Fruit fly (Drosophila melanogaster) whole organism, embryonic: ENCODE results near the gene Ugt316A1.

Source experiments
- Atf3 ChIP-seq: fragments of 200-800 bp; sonication (Bioruptor generic); optimal IDR thresholded peaks from 3 replicates; lab custom pipeline; 2016; ENCODE audit warnings: missing biosample characterization, missing genetic modification characterization
- B-H1 ChIP-seq: fragments of 200-800 bp; sonication (Bioruptor generic); IDR thresholded peaks from 3 replicates; pipeline ENCODE4 v1.3.6; 2022; ENCODE audit warnings: missing biosample characterization, missing genetic modification characterization
- B-H2 ChIP-seq: fragments of 200-800 bp; sonication (Bioruptor generic); optimal IDR thresholded peaks from 2 replicates; lab custom pipeline; 2018; ENCODE audit warnings: missing biosample characterization, mild to moderate bottlenecking, missing genetic modification characterization
- CG10209 ChIP-seq: fragments of 200-800 bp; sonication (Bioruptor generic); optimal IDR thresholded peaks from 3 replicates; lab custom pipeline; 2017; ENCODE audit warnings: missing biosample characterization, mild to moderate bottlenecking, missing genetic modification characterization, missing genetic modification reagents
- CG10321 ChIP-seq: fragments of 200-800 bp; sonication (Bioruptor generic); IDR thresholded peaks from 2 replicates; pipeline ENCODE4 v1.3.6; 2022; ENCODE audit warnings: missing biosample characterization, missing genetic modification characterization
- CG12219 ChIP-seq: fragments of 200-800 bp; sonication (Bioruptor generic); optimal IDR thresholded peaks from 3 replicates; lab custom pipeline; 2018; ENCODE audit warnings: missing biosample characterization, mild to moderate bottlenecking, missing genetic modification characterization
- CG12236 ChIP-seq: fragments of 200-800 bp; sonication (Bioruptor generic); optimal IDR thresholded peaks from 2 replicates; lab custom pipeline; 2016; ENCODE audit warnings: missing biosample characterization, missing genetic modification characterization
- CG1233 ChIP-seq: fragments of 200-800 bp; sonication (Bioruptor generic); optimal IDR thresholded peaks from 4 replicates; lab custom pipeline; 2018; ENCODE audit warnings: missing biosample characterization, mild to moderate bottlenecking, missing genetic modification characterization
- CG12391 ChIP-seq: fragments of 200-800 bp; sonication (Bioruptor generic); optimal IDR thresholded peaks from 3 replicates; lab custom pipeline; 2018; ENCODE audit warnings: missing biosample characterization, mild to moderate bottlenecking, missing genetic modification characterization, moderate library complexity
- CG15073 ChIP-seq: fragments of 200-800 bp; sonication (Bioruptor generic); optimal IDR thresholded peaks from 2 replicates; lab custom pipeline; 2016; ENCODE audit warnings: missing biosample characterization, missing genetic modification characterization
- CG15269 ChIP-seq: fragments of 200-800 bp; sonication (Bioruptor generic); optimal IDR thresholded peaks from 2 replicates; lab custom pipeline; 2018; ENCODE audit warnings: missing biosample characterization, mild to moderate bottlenecking, missing genetic modification characterization, moderate library complexity
- CG16863 ChIP-seq: fragments of 200-800 bp; sonication (Bioruptor generic); optimal IDR thresholded peaks from 3 replicates; lab custom pipeline; 2016; ENCODE audit warnings: missing biosample characterization, missing genetic modification characterization
- CG17385 ChIP-seq: fragments of 200-800 bp; sonication (Bioruptor generic); optimal IDR thresholded peaks from 3 replicates; lab custom pipeline; 2018; ENCODE audit warnings: missing biosample characterization, mild to moderate bottlenecking, missing genetic modification characterization
- CG18619 ChIP-seq: fragments of 200-800 bp; sonication (Bioruptor generic); optimal IDR thresholded peaks from 3 replicates; lab custom pipeline; 2017; ENCODE audit warnings: missing biosample characterization, mild to moderate bottlenecking, missing genetic modification characterization
- CG42726 ChIP-seq: fragments of 200-800 bp; sonication (Bioruptor generic); IDR thresholded peaks from 2 replicates; pipeline ENCODE4 v1.3.6; 2022; ENCODE audit warnings: missing biosample characterization, missing genetic modification characterization; ENCODE audit not compliant: partially characterized antibody
- CG43689 ChIP-seq: fragments of 200-800 bp; sonication (Bioruptor generic); IDR thresholded peaks from 2 replicates; pipeline ENCODE4 v1.3.6; 2022; ENCODE audit warnings: missing biosample characterization, missing genetic modification characterization
- CG4617 ChIP-seq: fragments of 200-800 bp; sonication (Bioruptor generic); optimal IDR thresholded peaks from 3 replicates; lab custom pipeline; 2016; ENCODE audit warnings: missing biosample characterization, missing genetic modification characterization, borderline replicate concordance
- CG4707 ChIP-seq: fragments of 200-800 bp; sonication (Bioruptor generic); optimal IDR thresholded peaks from 2 replicates; lab custom pipeline; 2018; ENCODE audit warnings: missing biosample characterization, mild to moderate bottlenecking, missing genetic modification characterization, moderate library complexity
- CG6683 ChIP-seq: fragments of 200-800 bp; sonication (Bioruptor generic); optimal IDR thresholded peaks from 2 replicates; lab custom pipeline; 2017; ENCODE audit warnings: missing biosample characterization, mild to moderate bottlenecking, missing genetic modification characterization, missing genetic modification reagents
- CG7786 ChIP-seq: fragments of 200-800 bp; sonication (Bioruptor generic); optimal IDR thresholded peaks from 2 replicates; lab custom pipeline; 2016; ENCODE audit warnings: missing biosample characterization, missing genetic modification characterization
- Camta ChIP-seq: fragments of 200-800 bp; sonication (Bioruptor generic); optimal IDR thresholded peaks from 2 replicates; lab custom pipeline; 2016; ENCODE audit warnings: missing biosample characterization, missing genetic modification characterization
- D ChIP-seq, 2 experiments: fragments of 200-800 bp in 1 of 2; fragments of >200 bp in 1 of 2; sonication (Bioruptor generic) in 1 of 2; optimal IDR thresholded peaks; 2 replicates in 1 of 2; 3 replicates in 1 of 2; lab custom pipeline; 2017; ENCODE audit warnings: mild to moderate bottlenecking in 1 of 2, missing biosample characterization in 1 of 2, missing genetic modification characterization in 1 of 2, missing genetic modification reagents in 1 of 2
- Dbx ChIP-seq: fragments of 200-800 bp; sonication (Bioruptor generic); IDR thresholded peaks from 3 replicates; pipeline ENCODE4 v1.3.6; 2022; ENCODE audit warnings: missing biosample characterization, missing genetic modification characterization
- Doc3 ChIP-seq: fragments of 200-800 bp; sonication (Bioruptor generic); IDR thresholded peaks from 3 replicates; pipeline ENCODE4 v1.3.6; 2022; ENCODE audit warnings: missing biosample characterization, missing genetic modification characterization; ENCODE audit not compliant: partially characterized antibody
- HmgZ ChIP-seq: fragments of 200-800 bp; sonication (Bioruptor generic); optimal IDR thresholded peaks from 2 replicates; lab custom pipeline; 2018; ENCODE audit warnings: missing biosample characterization, mild to moderate bottlenecking, missing genetic modification characterization
- Lhr ChIP-seq: fragments of 200-800 bp; sonication (Bioruptor generic); optimal IDR thresholded peaks from 3 replicates; lab custom pipeline; 2017; ENCODE audit warnings: mild to moderate bottlenecking, missing biosample characterization, missing genetic modification reagents, missing genetic modification characterization
- Rfx ChIP-seq: fragments of 200-800 bp; sonication (Bioruptor generic); IDR thresholded peaks from 2 replicates; pipeline ENCODE4 v1.3.6; 2022; ENCODE audit warnings: missing biosample characterization, missing genetic modification characterization
- Taf1 ChIP-seq: fragments of 200-800 bp; sonication (Bioruptor generic); IDR thresholded peaks from 2 replicates; pipeline ENCODE4 v1.3.6; 2022; ENCODE audit warnings: missing biosample characterization, missing genetic modification characterization
- Xrp1 ChIP-seq: fragments of 200-800 bp; sonication (Bioruptor generic); IDR thresholded peaks from 2 replicates; pipeline ENCODE4 v1.3.6; 2022; ENCODE audit warnings: missing biosample characterization, missing genetic modification characterization
- az2 ChIP-seq: fragments of 200-800 bp; sonication (Bioruptor generic); optimal IDR thresholded peaks from 3 replicates; lab custom pipeline; 2016; ENCODE audit warnings: missing biosample characterization, missing genetic modification characterization
- btn ChIP-seq: fragments of 200-800 bp; sonication (Bioruptor generic); optimal IDR thresholded peaks from 2 replicates; lab custom pipeline; 2016; ENCODE audit warnings: missing biosample characterization, missing genetic modification characterization
- chinmo ChIP-seq: fragments of 200-800 bp; sonication (Bioruptor generic); IDR thresholded peaks from 4 replicates; pipeline ENCODE4 v1.3.6; 2022; ENCODE audit warnings: missing biosample characterization, missing genetic modification characterization; ENCODE audit not compliant: partially characterized antibody
- ci ChIP-seq: fragments of 200-800 bp; sonication (Bioruptor generic); IDR thresholded peaks from 3 replicates; pipeline ENCODE4 v1.3.6; 2022; ENCODE audit warnings: missing biosample characterization, missing genetic modification characterization
- corto ChIP-seq: fragments of 200-800 bp; sonication (Bioruptor generic); optimal IDR thresholded peaks from 2 replicates; lab custom pipeline; 2016; ENCODE audit warnings: missing biosample characterization, mild to moderate bottlenecking, missing genetic modification characterization, moderate library complexity
- exex ChIP-seq: fragments of 200-800 bp; sonication (Bioruptor generic); optimal IDR thresholded peaks from 4 replicates; lab custom pipeline; 2018; ENCODE audit warnings: missing biosample characterization, mild to moderate bottlenecking, missing genetic modification characterization, moderate library complexity
- fd102C ChIP-seq: fragments of 200-800 bp; sonication (Bioruptor generic); optimal IDR thresholded peaks from 2 replicates; lab custom pipeline; 2018; ENCODE audit warnings: missing biosample characterization, mild to moderate bottlenecking, missing genetic modification characterization, moderate library complexity
- kah ChIP-seq: fragments of 200-800 bp; sonication (Bioruptor generic); optimal IDR thresholded peaks from 2 replicates; lab custom pipeline; 2018; ENCODE audit warnings: missing biosample characterization, mild to moderate bottlenecking, missing genetic modification characterization
- lab ChIP-seq: fragments of 200-800 bp; sonication (Bioruptor generic); optimal IDR thresholded peaks from 3 replicates; lab custom pipeline; 2017; ENCODE audit warnings: missing biosample characterization, missing genetic modification characterization, mild to moderate bottlenecking, moderate library complexity, missing genetic modification reagents
- mld ChIP-seq: fragments of 200-800 bp; sonication (Bioruptor generic); IDR thresholded peaks from 3 replicates; pipeline ENCODE4 v1.3.6; 2022; ENCODE audit warnings: missing biosample characterization, missing genetic modification characterization; ENCODE audit not compliant: partially characterized antibody
- pfk ChIP-seq: fragments of 200-800 bp; sonication (Bioruptor generic); optimal IDR thresholded peaks from 2 replicates; lab custom pipeline; 2018; ENCODE audit warnings: missing biosample characterization, mild to moderate bottlenecking, missing genetic modification characterization, moderate library complexity
- sd ChIP-seq: fragments of 200-800 bp; sonication (Bioruptor generic); optimal IDR thresholded peaks from 3 replicates; lab custom pipeline; 2018; ENCODE audit warnings: missing biosample characterization, mild to moderate bottlenecking, missing genetic modification characterization, moderate library complexity
- shn ChIP-seq: fragments of 200-800 bp; sonication (Bioruptor generic); optimal IDR thresholded peaks from 3 replicates; lab custom pipeline; 2016; ENCODE audit warnings: missing biosample characterization, missing genetic modification characterization
- slbo ChIP-seq: fragments of 200-800 bp; sonication (Bioruptor generic); IDR thresholded peaks from 2 replicates; pipeline ENCODE4 v1.3.6; 2022; ENCODE audit warnings: missing biosample characterization, missing genetic modification characterization
- sob ChIP-seq: fragments of 200-800 bp; sonication (Bioruptor generic); IDR thresholded peaks from 2 replicates; pipeline ENCODE4 v1.3.6; 2022; ENCODE audit warnings: missing biosample characterization, missing genetic modification characterization
- vnd ChIP-seq: fragments of 200-800 bp; sonication (Bioruptor generic); IDR thresholded peaks from 3 replicates; pipeline ENCODE4 v1.3.6; 2022; ENCODE audit warnings: missing biosample characterization, missing genetic modification characterization; ENCODE audit not compliant: partially characterized antibody
- vvl ChIP-seq: fragments of 200-800 bp; sonication (Bioruptor generic); IDR thresholded peaks from 2 replicates; pipeline ENCODE4 v1.3.6; 2022; ENCODE audit warnings: missing biosample characterization, missing genetic modification characterization
- z ChIP-seq: fragments of 200-800 bp; sonication (Bioruptor generic); IDR thresholded peaks from 3 replicates; pipeline ENCODE4 v1.3.6; 2022; ENCODE audit warnings: missing biosample characterization, missing genetic modification characterization
- zen ChIP-seq: fragments of 200-800 bp; sonication (Bioruptor generic); optimal IDR thresholded peaks from 3 replicates; lab custom pipeline; 2018; ENCODE audit warnings: missing biosample characterization, mild to moderate bottlenecking, missing genetic modification characterization, moderate library complexity
- zen2 ChIP-seq: fragments of 200-800 bp; sonication (Bioruptor generic); IDR thresholded peaks from 3 replicates; pipeline ENCODE4 v1.3.6; 2022; ENCODE audit warnings: missing biosample characterization, missing genetic modification characterization; ENCODE audit not compliant: partially characterized antibody

Gene Ugt316A1

dm6 chr3L:19072177-19072603 is 9.6 kb upstream of the Ugt316A1 start (continued):
- TF ChIP-seq exex (tag; lab: Kevin White, UChicago) (peak; percentile 58), CG4707 (GFP tag; lab: Kevin White, UChicago) (no peak), fd102C (GFP tag; lab: Kevin White, UChicago) (no peak), az2 (GFP tag; lab: Kevin White, UChicago) (no peak), z (GFP tag; lab: Robert Waterston, UW) (0 out of 3 replicates have a peak, but pooled peaks have one; percentile 6), CG12219 (peak; percentile 13), HmgZ (tag; lab: Kevin White, UChicago) (peak; percentile 49), shn (GFP tag; lab: Kevin White, UChicago) (no peak), mld (GFP tag; lab: Robert Waterston, UW) (no peak), Dbx (GFP tag; lab: Robert Waterston, UW) (peak; percentile 50; the same call in 1 of the 3 replicates), CG42726 (GFP tag; lab: Robert Waterston, UW) (no peak), corto (GFP tag; lab: Kevin White, UChicago) (no peak), zen (tag; lab: Kevin White, UChicago) (no peak), lab (GFP tag; lab: Kevin White, UChicago) (peak; percentile 56), slbo (GFP tag; lab: Robert Waterston, UW) (no peak), btn (GFP tag; lab: Kevin White, UChicago) (no peak), vvl (GFP tag; lab: Robert Waterston, UW) (no peak), CG12236 (GFP tag; lab: Kevin White, UChicago) (no peak), CG1233 (GFP tag; lab: Kevin White, UChicago) (no peak), Atf3 (GFP tag; lab: Kevin White, UChicago) (no peak), CG16863 (GFP tag; lab: Kevin White, UChicago) (no peak), CG15073 (GFP tag; lab: Kevin White, UChicago) (no peak), CG15269 (tag; lab: Kevin White, UChicago) (peak; percentile 0), Xrp1 (GFP tag; lab: Robert Waterston, UW) (no peak), Taf1 (GFP tag; lab: Robert Waterston, UW) (no peak), CG7786 (GFP tag; lab: Kevin White, UChicago) (no peak), Camta (GFP tag; lab: Kevin White, UChicago) (no peak), CG6683 (GFP tag; lab: Kevin White, UChicago) (no peak), CG18619 (GFP tag; lab: Kevin White, UChicago) (peak; percentile 0), CG10209 (no peak), CG12391 (no peak), B-H1 (GFP tag; lab: Robert Waterston, UW) (no peak), CG4617 (no peak), Doc3 (GFP tag; lab: Robert Waterston, UW) (no peak), Lhr (GFP tag; lab: Kevin White, UChicago) (no peak), CG17385 (GFP tag; lab: Kevin White, UChicago) (no peak), vnd (GFP tag; lab: Robert Waterston, UW) (no peak), ci (0 out of 3 replicates have a peak, but pooled peaks have one; percentile 14), CG10321 (GFP tag; lab: Robert Waterston, UW) (no peak), zen2 (GFP tag; lab: Robert Waterston, UW) (no peak), CG43689 (GFP tag; lab: Robert Waterston, UW) (no peak), D (optimal IDR thresholded peaks at IDR 0.05; lab: Kevin White, UChicago) (no peak), D (GFP tag; optimal IDR thresholded peaks at IDR 0.05; lab: Kevin White, UChicago) (no peak), chinmo (GFP tag; lab: Robert Waterston, UW) (0 out of 4 replicates have a peak, but pooled peaks have one; percentile 60), pfk (peak; percentile 16), kah (no peak), sob (GFP tag; lab: Robert Waterston, UW) (peak; percentile 59), Rfx (peak; percentile 36; the same call in 1 of the 2 replicates), sd (tag; lab: Kevin White, UChicago) (peak; percentile 4), B-H2 (peak; percentile 54)
